Fruit fly (Drosophila melanogaster): ENCODE measurements around the gene CG18284.

dm6 chr2L:10647720-10648349, 4.1 kb downstream of the CG18284 start:
- no peak for TF ChIP-seq psq (optimal IDR thresholded peaks at IDR 0.05)
- no peak for TF ChIP-seq pan (optimal IDR thresholded peaks at IDR 0.05)
- TF ChIP-seq CG8478 (optimal IDR thresholded peaks at IDR 0.05): no peak
- no peak for TF ChIP-seq usp (GFP tag; optimal IDR thresholded peaks at IDR 0.05)
- no peak for TF ChIP-seq Dll (optimal IDR thresholded peaks at IDR 0.05)
- TF ChIP-seq EcR (GFP tag; optimal IDR thresholded peaks at IDR 0.05): no peak
